Worm (Caenorhabditis elegans) whole organism, young adult: ENCODE measurements around the gene folr-1.

Source experiments
- B0336.3 ChIP-seq: fragments of 200-800 bp; sonication (Bioruptor generic); IDR thresholded peaks from 2 replicates; pipeline ENCODE4 v1.3.6; 2022; ENCODE audit warnings: missing genetic modification characterization, missing compliant biosample characterization
- D2030.7 ChIP-seq: fragments of 200-800 bp; sonication (Bioruptor generic); IDR thresholded peaks from 2 replicates; pipeline ENCODE4 v1.3.6; 2022; ENCODE audit warnings: missing genetic modification reagents, missing genetic modification characterization, missing compliant biosample characterization
- F37B4.10 ChIP-seq: fragments of 200-800 bp; sonication (Bioruptor generic); IDR thresholded peaks from 2 replicates; pipeline ENCODE4 v1.3.6; 2022; ENCODE audit warnings: missing genetic modification characterization, missing compliant biosample characterization
- F55B11.4 ChIP-seq: sonication (generic microtip); optimal IDR thresholded peaks from 2 replicates; lab custom pipeline; 2016; ENCODE audit warnings: missing compliant biosample characterization, missing genetic modification characterization, borderline replicate concordance; ENCODE audit not compliant: insufficient read depth
- F57C9.4 ChIP-seq: sonication (generic microtip); optimal IDR thresholded peaks from 2 replicates; lab custom pipeline; 2017; ENCODE audit warnings: mild to moderate bottlenecking, missing genetic modification characterization, missing compliant biosample characterization
- K11D2.4 ChIP-seq: fragments of 200-800 bp; sonication (Bioruptor generic); IDR thresholded peaks from 2 replicates; pipeline ENCODE4 v1.3.6; 2022; ENCODE audit warnings: missing genetic modification reagents, missing genetic modification characterization, missing compliant biosample characterization
- Y53F4B.3 ChIP-seq: fragments of 200-800 bp; sonication (Bioruptor generic); IDR thresholded peaks from 2 replicates; pipeline ENCODE4 v1.3.6; 2022; ENCODE audit warnings: missing genetic modification reagents, missing genetic modification characterization, missing compliant biosample characterization
- Y95B8A.8 ChIP-seq: fragments of 200-800 bp; sonication (Bioruptor generic); IDR thresholded peaks from 2 replicates; pipeline ENCODE4 v1.3.6; 2022; ENCODE audit warnings: missing genetic modification reagents, missing genetic modification characterization, missing compliant biosample characterization
- ZK185.1 ChIP-seq: sonication (generic microtip); optimal IDR thresholded peaks from 2 replicates; lab custom pipeline; 2016; ENCODE audit warnings: mild to moderate bottlenecking, missing genetic modification characterization, missing compliant biosample characterization; ENCODE audit not compliant: poor library complexity, severe bottlenecking
- ama-1 ChIP-seq, 3 experiments: fragments of 150-350 bp in 1 of 3; sonication (generic microtip) in 2 of 3; optimal IDR thresholded peaks; 2 replicates each; lab custom pipeline; 2014 to 2018; ENCODE audit warnings: missing biosample characterization in 2 of 3, missing genetic modification characterization in 2 of 3, missing genetic modification reagents in 2 of 3
- athp-1 ChIP-seq: sonication (generic microtip); optimal IDR thresholded peaks from 2 replicates; lab custom pipeline; 2017; ENCODE audit warnings: mild to moderate bottlenecking, missing genetic modification characterization, missing compliant biosample characterization
- attf-3 ChIP-seq: fragments of 200-800 bp; sonication (Bioruptor generic); conservative IDR thresholded peaks from 2 replicates; pipeline ENCODE4 v1.3.6; 2022; ENCODE audit warnings: missing genetic modification reagents, missing genetic modification characterization, missing compliant biosample characterization
- cebp-1 ChIP-seq, 2 experiments: fragments of 200-800 bp in 1 of 2; sonication (Bioruptor generic) in 1 of 2; sonication (generic microtip) in 1 of 2; IDR thresholded peaks in 1 of 2; optimal IDR thresholded peaks in 1 of 2; 2 replicates each; pipeline versions ENCODE4 v1.3.6 to Lab custom; 2017 to 2022; ENCODE audit warnings: missing compliant biosample characterization in 2 of 2, missing genetic modification characterization in 2 of 2, mild to moderate bottlenecking in 1 of 2, missing genetic modification reagents in 1 of 2, moderate library complexity in 1 of 2
- ceh-40 ChIP-seq: fragments of 200-800 bp; sonication (Bioruptor generic); IDR thresholded peaks from 2 replicates; pipeline ENCODE4 v1.3.6; 2022; ENCODE audit warnings: missing genetic modification characterization, missing compliant biosample characterization
- ceh-79 ChIP-seq: sonication (generic microtip); optimal IDR thresholded peaks from 2 replicates; lab custom pipeline; 2017; ENCODE audit warnings: mild to moderate bottlenecking, missing genetic modification characterization, missing compliant biosample characterization
- die-1 ChIP-seq: sonication (generic microtip); optimal IDR thresholded peaks from 2 replicates; lab custom pipeline; 2016; ENCODE audit warnings: missing genotype, mild to moderate bottlenecking, missing genetic modification characterization, missing compliant biosample characterization
- dox-1 ChIP-seq: fragments of 200-800 bp; sonication (Bioruptor generic); IDR thresholded peaks from 2 replicates; pipeline ENCODE4 v1.3.6; 2022; ENCODE audit warnings: missing genetic modification reagents, missing genetic modification characterization, missing compliant biosample characterization
- dpff-1 ChIP-seq: sonication (generic microtip); optimal IDR thresholded peaks from 2 replicates; lab custom pipeline; 2017; ENCODE audit warnings: mild to moderate bottlenecking, missing genetic modification characterization, missing compliant biosample characterization
- efl-1 ChIP-seq: fragments of 150-350 bp; optimal IDR thresholded peaks from 2 replicates; lab custom pipeline; 2014; ENCODE audit warnings: missing biosample characterization, missing genetic modification reagents, missing genetic modification characterization
- hlh-12 ChIP-seq: sonication (generic microtip); optimal IDR thresholded peaks from 2 replicates; lab custom pipeline; 2016; ENCODE audit warnings: missing genetic modification characterization, missing compliant biosample characterization
- lag-1 ChIP-seq: fragments of 200-800 bp; sonication (Bioruptor generic); IDR thresholded peaks from 2 replicates; pipeline ENCODE4 v1.3.6; 2022; ENCODE audit warnings: missing genetic modification reagents, missing genetic modification characterization, missing compliant biosample characterization
- lin-35 ChIP-seq, 3 experiments: fragments of 150-350 bp in 2 of 3; sonication (generic microtip) in 1 of 3; optimal IDR thresholded peaks; 2 replicates each; lab custom pipeline; 2014 to 2018; ENCODE audit warnings: missing biosample characterization in 3 of 3, missing genetic modification characterization in 3 of 3, missing genetic modification reagents in 3 of 3
- lin-54 ChIP-seq: fragments of 200-800 bp; sonication (Bioruptor generic); optimal IDR thresholded peaks from 2 replicates; lab custom pipeline; 2018; ENCODE audit warnings: mild to moderate bottlenecking, missing genetic modification characterization, missing compliant biosample characterization
- lir-1 ChIP-seq: fragments of 200-800 bp; sonication (Bioruptor generic); conservative IDR thresholded peaks from 2 replicates; pipeline ENCODE4 v1.3.6; 2022; ENCODE audit warnings: missing genetic modification reagents, missing genetic modification characterization, missing compliant biosample characterization
- lsy-27 ChIP-seq: sonication (generic microtip); optimal IDR thresholded peaks from 2 replicates; lab custom pipeline; 2017; ENCODE audit warnings: missing genetic modification characterization, mild to moderate bottlenecking, missing compliant biosample characterization, antibody characterized with exemption, missing genotype, borderline replicate concordance; ENCODE audit not compliant: insufficient read depth
- mel-28 ChIP-seq: sonication (generic microtip); optimal IDR thresholded peaks from 2 replicates; lab custom pipeline; 2016; ENCODE audit warnings: borderline replicate concordance, mild to moderate bottlenecking, missing genetic modification characterization, missing compliant biosample characterization
- nfya-2 ChIP-seq: fragments of 200-800 bp; sonication (Bioruptor generic); IDR thresholded peaks from 2 replicates; pipeline ENCODE4 v1.3.6; 2022; ENCODE audit warnings: missing genetic modification reagents, missing genetic modification characterization, missing compliant biosample characterization
- nfyb-1 ChIP-seq: fragments of 200-800 bp; sonication (Bioruptor generic); IDR thresholded peaks from 2 replicates; pipeline ENCODE4 v1.3.6; 2022; ENCODE audit warnings: missing genetic modification reagents, missing genetic modification characterization, missing compliant biosample characterization
- nhr-90 ChIP-seq: sonication (generic microtip); optimal IDR thresholded peaks from 2 replicates; lab custom pipeline; 2016; ENCODE audit warnings: missing genotype, mild to moderate bottlenecking, missing genetic modification characterization, missing compliant biosample characterization
- pha-4 ChIP-seq: fragments of 150-350 bp; sonication (generic microtip); optimal IDR thresholded peaks from 2 replicates; lab custom pipeline; 2014; ENCODE audit warnings: missing biosample characterization, missing genetic modification reagents, missing genetic modification characterization
- rcor-1 ChIP-seq: fragments of 200-800 bp; sonication (Bioruptor generic); IDR thresholded peaks from 2 replicates; pipeline ENCODE4 v1.3.6; 2022; ENCODE audit warnings: missing genetic modification reagents, missing genetic modification characterization, missing compliant biosample characterization
- snpc-1.3 ChIP-seq: sonication (generic microtip); optimal IDR thresholded peaks from 2 replicates; lab custom pipeline; 2017; ENCODE audit warnings: missing genetic modification characterization, mild to moderate bottlenecking, missing compliant biosample characterization, antibody characterized with exemption, moderate library complexity, missing genotype, missing genetic modification reagents; ENCODE audit not compliant: insufficient read depth
- snpc-3.4 ChIP-seq: sonication (generic microtip); optimal IDR thresholded peaks from 2 replicates; lab custom pipeline; 2017; ENCODE audit warnings: missing genetic modification characterization, mild to moderate bottlenecking, missing compliant biosample characterization, antibody characterized with exemption, moderate library complexity, missing genotype, missing genetic modification reagents
- ztf-22 ChIP-seq: fragments of 200-800 bp; sonication (Bioruptor generic); optimal IDR thresholded peaks from 2 replicates; lab custom pipeline; 2018; ENCODE audit warnings: mild to moderate bottlenecking, missing genetic modification characterization, moderate library complexity, missing compliant biosample characterization

folr-1 gene

ce11 chrX:9918997-9919396, at the start of gene folr-1:
folr-1 (plus strand) TSS chrX:9919297.
- TF ChIP-seq rcor-1 (GFP tag; lab: Robert Waterston, UW) (no peak), snpc-1.3 (tag; lab: Kevin White, UChicago) (no peak), F37B4.10 (GFP tag; lab: Robert Waterston, UW) (no peak)

- TF ChIP-seq mel-28 (tag; lab: Kevin White, UChicago), result no peak
- TF ChIP-seq B0336.3 (GFP tag; lab: Robert Waterston, UW), result no peak
- no peak for TF ChIP-seq cebp-1 (GFP tag; IDR thresholded peaks at IDR 0.05; lab: Robert Waterston, UW)
- no peak for TF ChIP-seq cebp-1 (tag; optimal IDR thresholded peaks at IDR 0.05; lab: Kevin White, UChicago)
- no peak for TF ChIP-seq nhr-90
- no peak for TF ChIP-seq lir-1 (GFP tag; lab: Robert Waterston, UW)
- TF ChIP-seq attf-3, result no peak
- TF ChIP-seq ceh-79 (tag; lab: Kevin White, UChicago), result no peak
- no peak for TF ChIP-seq die-1 (tag; lab: Kevin White, UChicago)
- TF ChIP-seq dpff-1 (tag; lab: Kevin White, UChicago), result no peak
- TF ChIP-seq ZK185.1, result no peak
- no peak for TF ChIP-seq F55B11.4 (tag; lab: Kevin White, UChicago)
- TF ChIP-seq lin-54 (GFP tag; lab: Kevin White, UChicago), result no peak
- TF ChIP-seq nfyb-1 (GFP tag; lab: Robert Waterston, UW), result no peak
- TF ChIP-seq dox-1 (GFP tag; lab: Robert Waterston, UW), result no peak
These were observed 49.6 kb upstream of the folr-1 start, which contains the start of gene R07B1.13 for ce11 chrX:9869522-9869921. R07B1.13 (plus strand) TSS chrX:9869822.

DNA sequence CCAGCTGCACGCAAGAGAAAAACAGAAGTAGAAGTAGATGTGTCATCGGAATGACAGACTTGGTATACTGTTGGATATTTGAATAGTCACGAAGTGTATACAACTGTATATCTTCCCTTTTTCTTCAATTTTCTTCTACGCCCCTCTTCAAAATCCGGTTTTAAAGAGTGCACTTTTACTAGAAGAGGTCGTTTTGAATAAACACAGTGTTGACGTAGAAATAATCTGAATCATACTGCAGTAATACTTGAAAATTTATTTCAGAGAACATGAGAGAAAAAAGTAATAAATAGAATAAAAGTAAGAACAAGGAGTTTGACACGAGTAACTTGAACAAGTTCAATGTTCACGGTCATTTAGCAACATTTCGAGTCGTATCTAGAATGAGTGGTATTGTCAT, 46.5 kb upstream of the folr-1 start, which contains the start of gene R07B1.8:
Gene R07B1.8 (minus strand): TSS at position 101 of the 400 bp plus-strand sequence.
- no peak for TF ChIP-seq lag-1 (GFP tag; lab: Robert Waterston, UW)
- TF ChIP-seq snpc-3.4, result no peak
- TF ChIP-seq K11D2.4 (GFP tag; lab: Robert Waterston, UW), result no peak
- no peak for TF ChIP-seq dpff-1 (tag; lab: Kevin White, UChicago)
- no peak for TF ChIP-seq hlh-12 (tag; lab: Kevin White, UChicago)
- TF ChIP-seq Y53F4B.3 (GFP tag; lab: Robert Waterston, UW), result no peak
- no peak for TF ChIP-seq ceh-40 (GFP tag; lab: Robert Waterston, UW)
- no peak for TF ChIP-seq lsy-27
- TF ChIP-seq efl-1 (GFP tag; lab: Kevin White, UChicago), result no peak
- no peak for TF ChIP-seq lin-35 (GFP tag; optimal IDR thresholded peaks at IDR 0.05; lab: Kevin White, UChicago)
- TF ChIP-seq athp-1 (tag; lab: Kevin White, UChicago), result no peak
- TF ChIP-seq mel-28 (tag; lab: Kevin White, UChicago), result no peak
- TF ChIP-seq ztf-22, result no peak
- no peak for TF ChIP-seq pha-4 (tag; lab: Kevin White, UChicago)
- TF ChIP-seq F57C9.4 (tag; lab: Kevin White, UChicago), result no peak

- TF ChIP-seq ama-1 (optimal IDR thresholded peaks at IDR 0.05; lab: Kevin White, UChicago) (no peak), ama-1 (GFP tag; optimal IDR thresholded peaks at IDR 0.05; lab: Kevin White, UChicago) (no peak), D2030.7 (GFP tag; lab: Robert Waterston, UW) (no peak), nfya-2 (GFP tag; lab: Robert Waterston, UW) (no peak), nfyb-1 (GFP tag; lab: Robert Waterston, UW) (no peak), Y95B8A.8 (GFP tag; lab: Robert Waterston, UW) (no peak)
These were observed 42.0 kb upstream of the folr-1 start, which contains the start of gene R07B1.9 for ce11 chrX:9877117-9877516. R07B1.9 (plus strand) TSS chrX:9877417.
